Fruit fly (Drosophila melanogaster): ENCODE data around the gene Npc2c.

Gene Npc2c

DNA sequence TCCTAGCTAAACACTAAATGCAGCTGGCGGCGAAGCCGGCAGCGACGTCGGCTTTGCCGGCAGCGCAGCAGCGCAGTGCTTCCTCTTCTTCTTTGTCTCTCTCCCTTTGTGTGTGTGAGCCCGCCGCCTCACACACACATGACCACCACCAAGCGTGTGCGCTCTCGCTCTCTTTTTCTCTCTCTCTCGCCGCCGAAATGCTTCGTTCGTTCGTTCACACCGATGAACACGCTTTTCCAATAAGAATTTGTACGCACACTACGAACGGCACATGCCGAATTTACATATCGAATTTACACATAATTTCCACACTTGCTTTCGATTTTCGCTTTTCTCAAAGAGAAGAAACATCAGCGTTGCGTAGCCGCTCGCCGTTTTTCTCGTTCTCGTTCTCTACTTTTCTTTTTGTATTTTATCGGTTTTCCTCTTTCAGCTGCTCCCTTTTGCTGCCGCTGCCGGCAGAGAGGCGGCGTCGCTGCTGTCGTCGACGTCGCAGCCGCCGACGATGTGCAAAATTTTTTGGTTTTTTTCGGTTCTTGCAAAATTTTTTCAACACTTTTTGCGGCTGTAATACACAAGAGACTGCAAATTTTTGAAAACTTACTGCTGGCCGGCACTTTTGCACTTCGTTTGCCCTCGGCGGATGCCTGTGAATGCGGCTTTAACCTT lies 49.3 kb downstream of the Npc2c start (continued):
- TF ChIP-seq Eip93F (GFP tag; optimal IDR thresholded peaks at IDR 0.05) (peak; percentile 3), CG10669 (GFP tag; optimal IDR thresholded peaks at IDR 0.05) (no peak), CG9139 (GFP tag; optimal IDR thresholded peaks at IDR 0.05) (no peak), CG4318 (GFP tag; optimal IDR thresholded peaks at IDR 0.05) (no peak), CG11294 (GFP tag; IDR thresholded peaks at IDR 0.05) (no peak), OdsH (GFP tag; optimal IDR thresholded peaks at IDR 0.05) (no peak), Sox15 (GFP tag; optimal IDR thresholded peaks at IDR 0.05) (no peak)

DNA sequence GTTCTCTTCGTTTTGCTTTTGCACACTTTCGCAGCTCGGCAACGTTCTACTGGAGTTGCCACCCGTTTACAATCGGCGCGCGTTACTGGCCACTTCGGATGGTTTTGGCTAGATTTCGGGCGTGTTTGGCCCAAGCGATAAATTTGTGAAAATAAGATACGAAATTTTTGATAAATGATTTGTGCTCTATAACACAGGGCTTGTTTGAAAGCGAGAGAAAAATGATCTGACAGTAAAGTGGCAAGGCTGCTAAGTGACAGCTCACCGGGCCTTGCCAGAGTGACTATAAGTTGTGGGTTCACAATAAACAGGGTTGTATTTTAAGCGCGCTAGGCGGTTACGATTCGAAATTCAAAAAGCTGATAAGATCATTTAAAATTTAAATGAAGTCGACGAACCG lies 49.9 kb downstream of the Npc2c start, which contains the start of gene Fmr1:
TSS of gene Fmr1 (minus strand) at position 184 of the 400 bp plus-strand sequence.
- TF ChIP-seq Ets21C (GFP tag; optimal IDR thresholded peaks at IDR 0.05) (peak; percentile 8), CG3919 (GFP tag; optimal IDR thresholded peaks at IDR 0.05) (peak; percentile 22), Hr4 (GFP tag; optimal IDR thresholded peaks at IDR 0.05) (peak; percentile 35), cyc (GFP tag; optimal IDR thresholded peaks at IDR 0.05) (peak; percentile 44), Sox15 (GFP tag; optimal IDR thresholded peaks at IDR 0.05) (peak; percentile 21), CG31627 (GFP tag; optimal IDR thresholded peaks at IDR 0.05) (peak; percentile 38), fd85E (GFP tag; optimal IDR thresholded peaks at IDR 0.05) (no peak), CG3032 (tag; optimal IDR thresholded peaks at IDR 0.05) (peak; percentile 32), CG1621 (tag; optimal IDR thresholded peaks at IDR 0.05) (no peak), vri (GFP tag; optimal IDR thresholded peaks at IDR 0.05) (no peak), Eip78C (GFP tag) (peak; percentile 20), fd59A (GFP tag; optimal IDR thresholded peaks at IDR 0.05) (no peak), Eip75B (GFP tag; optimal IDR thresholded peaks at IDR 0.05) (peak; percentile 15), lz (GFP tag; optimal IDR thresholded peaks at IDR 0.05) (peak; percentile 35), esn (GFP tag; optimal IDR thresholded peaks at IDR 0.05) (peak; percentile 15), achi (GFP tag; optimal IDR thresholded peaks at IDR 0.05) (peak; percentile 100), CG7368 (GFP tag; optimal IDR thresholded peaks at IDR 0.05) (peak; percentile 18), Sox14 (GFP tag; optimal IDR thresholded peaks at IDR 0.05) (peak; percentile 56), topi (GFP tag; optimal IDR thresholded peaks at IDR 0.05) (peak; percentile 2), Hr39 (GFP tag; optimal IDR thresholded peaks at IDR 0.05) (no peak), acj6 (GFP tag; optimal IDR thresholded peaks at IDR 0.05) (peak; percentile 12)
